Worm (Caenorhabditis elegans) whole organism, young adult: ENCODE data around the gene ugt-47.

Experiments
- attf-6 ChIP-seq: fragments of 200-800 bp; sonication (Bioruptor generic); IDR thresholded peaks from 2 replicates; pipeline ENCODE4 v1.3.6; 2022; ENCODE audit warnings: missing genetic modification reagents, missing genetic modification characterization, missing compliant biosample characterization
- dpl-1 ChIP-seq: fragments of 150-350 bp; optimal IDR thresholded peaks from 2 replicates; lab custom pipeline; 2014; ENCODE audit warnings: missing biosample characterization, missing genetic modification reagents, missing genetic modification characterization

- no peak for TF ChIP-seq attf-6 (GFP tag; lab: Robert Waterston, UW)
- no peak for TF ChIP-seq dpl-1 (GFP tag; lab: Kevin White, UChicago)
Measured at ce11 chrV:10122670-10123069, 24.3 kb upstream of the ugt-47 start, which contains the start of gene srxa-19.
